Worm (Caenorhabditis elegans) whole organism, L1 larva: Measurements from ENCODE around the gene F09E10.7.
A peak's percentile ranks its signal among the peaks of the same experiment; 100 is the strongest.

Experiments used
- C16A3.4 ChIP-seq: fragments of 150-350 bp; optimal IDR thresholded peaks from 2 replicates; lab custom pipeline; 2014; ENCODE audit warnings: missing biosample characterization, missing genetic modification characterization
- F16B12.6 ChIP-seq: fragments of 150-350 bp; optimal IDR thresholded peaks from 2 replicates; lab custom pipeline; 2014; ENCODE audit warnings: missing biosample characterization, missing genetic modification characterization
- Y116A8C.19 ChIP-seq: sonication (generic microtip); optimal IDR thresholded peaks from 2 replicates; lab custom pipeline; 2016; ENCODE audit warnings: missing compliant biosample characterization, missing genetic modification characterization, borderline replicate concordance
- blmp-1 ChIP-seq: fragments of 150-350 bp; optimal IDR thresholded peaks from 2 replicates; lab custom pipeline; 2014; ENCODE audit warnings: missing biosample characterization, missing genetic modification characterization
- ceh-82 ChIP-seq, 3 experiments: fragments of 150-350 bp in 1 of 3; sonication (generic microtip) in 2 of 3; optimal IDR thresholded peaks; 2 replicates each; lab custom pipeline; 2014 to 2017; ENCODE audit warnings: missing biosample characterization in 3 of 3, missing genetic modification characterization in 3 of 3
- ceh-88 ChIP-seq: fragments of 200-800 bp; sonication (Bioruptor generic); IDR thresholded peaks from 2 replicates; pipeline ENCODE4 v1.3.6; 2022; ENCODE audit warnings: missing genetic modification characterization, missing compliant biosample characterization
- ceh-90 ChIP-seq: sonication (generic microtip); optimal IDR thresholded peaks from 2 replicates; lab custom pipeline; 2016; ENCODE audit warnings: missing genetic modification characterization, missing compliant biosample characterization
- efl-1 ChIP-seq, 4 experiments: fragments of 150-350 bp; optimal IDR thresholded peaks in 3 of 4; peaks in 1 of 4; 1 replicate in 1 of 4; 2 replicates in 3 of 4; lab custom pipeline; 2014; ENCODE audit warnings: missing biosample characterization in 2 of 4, missing genetic modification characterization in 2 of 4, missing genetic modification reagents in 2 of 4
- elt-2 ChIP-seq: sonication (generic microtip); optimal IDR thresholded peaks from 2 replicates; lab custom pipeline; 2016; ENCODE audit warnings: missing genetic modification characterization, mild to moderate bottlenecking, inconsistent platforms, missing compliant biosample characterization, missing genetic modification reagents
- elt-3 ChIP-seq, 6 experiments: fragments of 150-350 bp in 1 of 6; sonication (generic microtip); optimal IDR thresholded peaks; 2 replicates each; lab custom pipeline; 2017 to 2018; ENCODE audit warnings: missing biosample characterization in 6 of 6, missing genetic modification characterization in 6 of 6, inconsistent platforms in 1 of 6
- ets-5 ChIP-seq: fragments of 200-800 bp; sonication (Bioruptor generic); IDR thresholded peaks from 2 replicates; pipeline ENCODE4 v1.3.6; 2022; ENCODE audit warnings: missing genetic modification characterization, missing compliant biosample characterization
- fkh-10 ChIP-seq: sonication (generic microtip); optimal IDR thresholded peaks from 2 replicates; lab custom pipeline; 2017; ENCODE audit warnings: missing biosample characterization, missing genetic modification reagents, missing genetic modification characterization
- fkh-8 ChIP-seq: sonication (generic microtip); optimal IDR thresholded peaks from 2 replicates; lab custom pipeline; 2016; ENCODE audit warnings: mild to moderate bottlenecking, missing genetic modification characterization, missing compliant biosample characterization
- hlh-4 ChIP-seq: sonication (generic microtip); optimal IDR thresholded peaks from 2 replicates; lab custom pipeline; 2016; ENCODE audit warnings: mild to moderate bottlenecking, missing genetic modification characterization, missing compliant biosample characterization
- isw-1 ChIP-seq: fragments of 200-800 bp; sonication (Bioruptor generic); IDR thresholded peaks from 2 replicates; pipeline ENCODE4 v1.3.6; 2022; ENCODE audit warnings: missing genetic modification characterization, missing compliant biosample characterization
- jun-1 ChIP-seq: fragments of 150-350 bp; optimal IDR thresholded peaks from 2 replicates; lab custom pipeline; 2014; ENCODE audit warnings: missing biosample characterization, missing genetic modification reagents, missing genetic modification characterization
- lin-13 ChIP-seq: fragments of 150-350 bp; optimal IDR thresholded peaks from 2 replicates; lab custom pipeline; 2014; ENCODE audit warnings: missing biosample characterization, missing genetic modification reagents, missing genetic modification characterization
- lin-14 ChIP-seq: fragments of 200-800 bp; sonication (Bioruptor generic); optimal IDR thresholded peaks from 2 replicates; lab custom pipeline; 2018; ENCODE audit warnings: mild to moderate bottlenecking, missing genetic modification characterization, moderate library complexity, missing compliant biosample characterization
- lin-35 ChIP-seq, 2 experiments: fragments of 150-350 bp; optimal IDR thresholded peaks; 2 replicates each; lab custom pipeline; 2014; ENCODE audit warnings: missing biosample characterization in 2 of 2, missing genetic modification characterization in 2 of 2, missing genetic modification reagents in 2 of 2
- lin-39 ChIP-seq: fragments of 150-350 bp; optimal IDR thresholded peaks from 2 replicates; lab custom pipeline; 2014; ENCODE audit warnings: missing biosample characterization, missing genetic modification reagents, missing genetic modification characterization
- lir-3 ChIP-seq: sonication (generic microtip); optimal IDR thresholded peaks from 2 replicates; lab custom pipeline; 2016; ENCODE audit warnings: mild to moderate bottlenecking, missing genetic modification characterization, moderate library complexity, missing compliant biosample characterization; ENCODE audit not compliant: poor library complexity
- lsy-2 ChIP-seq, 2 experiments: fragments of 150-350 bp; optimal IDR thresholded peaks; 2 replicates each; lab custom pipeline; 2014; ENCODE audit warnings: missing biosample characterization in 2 of 2, missing genetic modification characterization in 2 of 2
- mab-9 ChIP-seq: fragments of 200-800 bp; sonication (Bioruptor generic); IDR thresholded peaks from 2 replicates; pipeline ENCODE4 v1.3.6; 2022; ENCODE audit warnings: missing genetic modification reagents, missing genetic modification characterization, missing compliant biosample characterization
- mdl-1 ChIP-seq, 2 experiments: fragments of 150-350 bp; optimal IDR thresholded peaks; 2 replicates each; lab custom pipeline; 2014 to 2017; ENCODE audit warnings: missing biosample characterization in 2 of 2, missing genetic modification characterization in 2 of 2, inconsistent platforms in 1 of 2
- mep-1 ChIP-seq: fragments of 150-350 bp; optimal IDR thresholded peaks from 2 replicates; lab custom pipeline; 2014; ENCODE audit warnings: missing biosample characterization, missing genetic modification characterization
- nhr-11 ChIP-seq: fragments of 150-350 bp; optimal IDR thresholded peaks from 2 replicates; lab custom pipeline; 2014; ENCODE audit warnings: missing biosample characterization, missing genetic modification characterization
- nhr-20 ChIP-seq: sonication (generic microtip); optimal IDR thresholded peaks from 2 replicates; lab custom pipeline; 2016; ENCODE audit warnings: mild to moderate bottlenecking, missing genetic modification characterization, missing compliant biosample characterization
- nhr-28 ChIP-seq: fragments of 150-350 bp; optimal IDR thresholded peaks from 2 replicates; lab custom pipeline; 2014; ENCODE audit warnings: missing biosample characterization, missing genetic modification characterization
- nhr-47 ChIP-seq: sonication (generic microtip); optimal IDR thresholded peaks from 2 replicates; lab custom pipeline; 2016; ENCODE audit warnings: mild to moderate bottlenecking, missing genetic modification characterization, moderate library complexity, missing compliant biosample characterization
- nhr-71 ChIP-seq: sonication (generic microtip); optimal IDR thresholded peaks from 2 replicates; lab custom pipeline; 2016; ENCODE audit warnings: mild to moderate bottlenecking, missing genetic modification characterization, moderate library complexity, missing compliant biosample characterization
- nhr-76 ChIP-seq: sonication (generic microtip); optimal IDR thresholded peaks from 2 replicates; lab custom pipeline; 2017; ENCODE audit warnings: missing biosample characterization, missing genetic modification characterization
- nhr-77 ChIP-seq: fragments of 150-350 bp; optimal IDR thresholded peaks from 2 replicates; lab custom pipeline; 2014; ENCODE audit warnings: missing biosample characterization, missing genetic modification characterization
- nhr-84 ChIP-seq: sonication (generic microtip); optimal IDR thresholded peaks from 2 replicates; lab custom pipeline; 2017; ENCODE audit warnings: missing biosample characterization, missing genetic modification characterization
- nhr-85 ChIP-seq: sonication (generic microtip); peaks from one replicate; lab custom pipeline; 2016; ENCODE audit warnings: missing genetic modification characterization, inconsistent platforms, missing compliant biosample characterization
- nhr-90 ChIP-seq: sonication (generic microtip); optimal IDR thresholded peaks from 2 replicates; lab custom pipeline; 2016; ENCODE audit warnings: mild to moderate bottlenecking, missing genetic modification characterization, missing compliant biosample characterization; ENCODE audit not compliant: poor library complexity
- pag-3 ChIP-seq: sonication (generic microtip); optimal IDR thresholded peaks from 2 replicates; lab custom pipeline; 2017; ENCODE audit warnings: missing genetic modification characterization, mild to moderate bottlenecking, missing compliant biosample characterization, antibody characterized with exemption, borderline replicate concordance; ENCODE audit not compliant: insufficient read depth
- rnt-1 ChIP-seq: sonication (generic microtip); optimal IDR thresholded peaks from 2 replicates; lab custom pipeline; 2016; ENCODE audit warnings: mild to moderate bottlenecking, missing genetic modification characterization, moderate library complexity, missing compliant biosample characterization
- skn-1 ChIP-seq: fragments of 150-350 bp; optimal IDR thresholded peaks from 2 replicates; lab custom pipeline; 2014; ENCODE audit warnings: missing biosample characterization, missing genetic modification characterization
- snu-23 ChIP-seq: sonication (generic microtip); optimal IDR thresholded peaks from 2 replicates; lab custom pipeline; 2016; ENCODE audit warnings: missing genetic modification characterization, missing compliant biosample characterization
- sox-4 ChIP-seq: sonication (generic microtip); optimal IDR thresholded peaks from 2 replicates; lab custom pipeline; 2016; ENCODE audit warnings: missing genetic modification characterization, missing compliant biosample characterization
- sptf-1 ChIP-seq: fragments of 150-350 bp; optimal IDR thresholded peaks from 2 replicates; lab custom pipeline; 2014; ENCODE audit warnings: missing biosample characterization, missing genetic modification characterization
- swsn-7 ChIP-seq: sonication (generic microtip); optimal IDR thresholded peaks from 2 replicates; lab custom pipeline; 2016; ENCODE audit warnings: missing genetic modification characterization, missing compliant biosample characterization
- tbx-2 ChIP-seq: sonication (generic microtip); optimal IDR thresholded peaks from 2 replicates; lab custom pipeline; 2016; ENCODE audit warnings: missing genetic modification characterization, missing compliant biosample characterization
- xbp-1 ChIP-seq: sonication (generic microtip); optimal IDR thresholded peaks from 2 replicates; lab custom pipeline; 2016; ENCODE audit warnings: missing genetic modification characterization, missing compliant biosample characterization
- zag-1 ChIP-seq: fragments of 150-350 bp; optimal IDR thresholded peaks from 2 replicates; lab custom pipeline; 2014; ENCODE audit warnings: missing biosample characterization, missing genetic modification characterization

Gene F09E10.7

DNA sequence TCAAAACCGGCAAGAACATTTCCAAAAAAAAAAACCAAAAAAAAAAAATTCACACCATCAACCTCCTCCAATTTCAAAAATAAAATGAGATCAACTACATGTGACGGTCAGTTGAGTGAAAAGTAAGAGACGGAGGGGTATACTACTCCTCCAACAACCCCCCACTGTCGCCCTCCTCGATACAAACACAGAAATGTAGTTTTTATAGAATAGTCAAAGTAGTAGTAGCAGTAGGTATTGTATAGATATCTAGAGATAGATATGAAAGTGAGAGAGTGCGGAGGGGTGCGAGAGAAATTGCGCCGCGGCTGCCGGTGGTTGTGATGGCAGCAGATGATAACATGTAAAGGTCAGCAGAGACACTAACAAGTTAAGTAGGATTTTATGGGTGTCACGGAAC is 25.7 kb upstream of the F09E10.7 start:
- TF ChIP-seq mab-9 (GFP tag; lab: Robert Waterston, UW) (0 out of 2 replicates have a peak, but pooled peaks have one; percentile 8), ets-5 (GFP tag; lab: Robert Waterston, UW) (no peak), nhr-47 (tag; lab: Kevin White, UChicago) (peak; percentile 35), lin-13 (no peak), nhr-20 (peak; percentile 76), nhr-90 (tag; lab: Kevin White, UChicago) (peak; percentile 53), efl-1 (optimal IDR thresholded peaks at IDR 0.05; lab: Kevin White, UChicago) (no peak), efl-1 (GFP tag; optimal IDR thresholded peaks at IDR 0.05 in 1 of 2; lab: Kevin White, UChicago) (peak in 1 of 2 experiments; percentile 76), pag-3 (tag; lab: Kevin White, UChicago) (peak; percentile 10), snu-23 (GFP tag; lab: Kevin White, UChicago) (peak; percentile 81), lin-14 (GFP tag; lab: Kevin White, UChicago) (peak; percentile 76), mdl-1 (tag; optimal IDR thresholded peaks at IDR 0.05; lab: Kevin White, UChicago) (peak in 1 of 2 experiments; percentile 48), hlh-4 (tag; lab: Kevin White, UChicago) (no peak), ceh-82 (tag; optimal IDR thresholded peaks at IDR 0.05; lab: Kevin White, UChicago) (peak in 1 of 3 experiments; percentile 10), rnt-1 (tag; lab: Kevin White, UChicago) (peak; percentile 24), lin-35 (GFP tag; optimal IDR thresholded peaks at IDR 0.05; lab: Kevin White, UChicago) (peak in 1 of 2 experiments; percentile 45), ceh-88 (GFP tag; lab: Robert Waterston, UW) (no peak), mep-1 (tag; lab: Kevin White, UChicago) (peak; percentile 70), nhr-76 (tag; lab: Kevin White, UChicago) (no peak), C16A3.4 (tag; lab: Kevin White, UChicago) (peak; percentile 16), nhr-85 (tag; lab: Kevin White, UChicago) (peak; percentile 91), blmp-1 (tag; lab: Kevin White, UChicago) (peak; percentile 69), elt-3 (tag; optimal IDR thresholded peaks at IDR 0.05; lab: Kevin White, UChicago) (peak in 2 of 6 experiments; percentile 38 to 56), fkh-10 (GFP tag; lab: Kevin White, UChicago) (no peak), skn-1 (tag; lab: Kevin White, UChicago) (peak; percentile 70), nhr-71 (tag; lab: Kevin White, UChicago) (peak; percentile 54), lsy-2 (tag; optimal IDR thresholded peaks at IDR 0.05; lab: Kevin White, UChicago) (peak in 1 of 2 experiments; percentile 35), nhr-77 (tag; lab: Kevin White, UChicago) (no peak)

DNA sequence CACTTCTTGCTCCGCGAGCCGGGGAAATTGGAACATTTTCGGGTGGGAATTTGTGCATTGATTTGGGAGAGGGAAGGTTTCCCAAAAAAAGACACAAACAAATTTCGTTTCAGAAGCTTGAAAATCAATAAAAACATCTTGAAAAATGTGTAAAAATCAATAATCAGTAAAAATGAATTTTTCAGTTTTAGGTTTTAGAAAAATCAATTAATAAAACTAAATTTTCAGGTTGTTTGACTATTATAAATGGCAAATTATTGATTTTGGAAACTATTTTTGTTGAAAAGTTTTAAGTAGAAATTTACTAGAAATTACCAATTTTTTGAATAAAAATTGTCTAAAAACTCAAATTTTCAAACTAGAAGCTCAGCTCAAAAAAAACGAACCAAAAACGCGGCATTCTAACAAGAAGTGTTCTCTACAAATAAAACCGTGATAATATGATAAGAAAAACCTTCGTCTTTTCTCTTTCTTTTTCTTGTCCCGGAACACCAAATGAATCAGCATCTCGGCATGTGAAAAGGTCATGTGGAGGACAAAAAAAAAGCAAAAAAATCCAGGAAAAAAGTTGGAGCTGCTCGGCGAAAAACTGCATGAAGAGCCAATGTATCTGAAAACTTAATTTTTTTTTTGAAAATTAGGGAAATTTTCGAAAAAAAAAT is 24.0 kb upstream of the F09E10.7 start:
- TF ChIP-seq sptf-1 (tag; lab: Kevin White, UChicago) (no peak), blmp-1 (tag; lab: Kevin White, UChicago) (peak; percentile 5), zag-1 (tag; lab: Kevin White, UChicago) (no peak)

- TF ChIP-seq isw-1: no peak
- no peak for TF ChIP-seq fkh-8
- TF ChIP-seq pag-3 (tag; lab: Kevin White, UChicago): no peak
- TF ChIP-seq swsn-7 (tag; lab: Kevin White, UChicago): peak; percentile 38
- no peak for TF ChIP-seq nhr-84 (tag; lab: Kevin White, UChicago)
- TF ChIP-seq tbx-2 (tag; lab: Kevin White, UChicago): peak; percentile 68
- TF ChIP-seq F16B12.6: no peak
- no peak for TF ChIP-seq xbp-1 (tag; lab: Kevin White, UChicago)
- no peak for TF ChIP-seq ets-5 (GFP tag; lab: Robert Waterston, UW)
- TF ChIP-seq ceh-90 (tag; lab: Kevin White, UChicago): no peak
- TF ChIP-seq lin-39 (tag; lab: Kevin White, UChicago): no peak
- TF ChIP-seq lin-14 (GFP tag; lab: Kevin White, UChicago): peak; percentile 85
- no peak for TF ChIP-seq zag-1 (tag; lab: Kevin White, UChicago)
- TF ChIP-seq Y116A8C.19 (tag; lab: Kevin White, UChicago): no peak
- no peak for TF ChIP-seq elt-3 (tag; optimal IDR thresholded peaks at IDR 0.05; lab: Kevin White, UChicago)
- TF ChIP-seq nhr-71 (tag; lab: Kevin White, UChicago): peak; percentile 63
- TF ChIP-seq blmp-1 (tag; lab: Kevin White, UChicago): peak; percentile 55
- no peak for TF ChIP-seq lir-3
- TF ChIP-seq nhr-77 (tag; lab: Kevin White, UChicago): no peak
- no peak for TF ChIP-seq nhr-28 (tag; lab: Kevin White, UChicago)
- no peak for TF ChIP-seq jun-1 (tag; lab: Kevin White, UChicago)
- no peak for TF ChIP-seq nhr-90 (tag; lab: Kevin White, UChicago)
- no peak for TF ChIP-seq nhr-11 (tag; lab: Kevin White, UChicago)
- TF ChIP-seq rnt-1 (tag; lab: Kevin White, UChicago): peak; percentile 70
- no peak for TF ChIP-seq elt-2 (tag; lab: Kevin White, UChicago)
- no peak for TF ChIP-seq sox-4 (tag; lab: Kevin White, UChicago)
Measured at ce11 chrX:1524559-1524958, 22.9 kb upstream of the F09E10.7 start.
